Fruit fly (Drosophila melanogaster) whole organism, embryonic: Measurements from ENCODE around the gene CG42553.

Experiments
- Bteb2 ChIP-seq: fragments of 200-800 bp; sonication (Bioruptor generic); optimal IDR thresholded peaks from 2 replicates; lab custom pipeline; 2016; ENCODE audit warnings: missing biosample characterization, missing genetic modification characterization
- CG11398 ChIP-seq: fragments of 200-800 bp; sonication (Bioruptor generic); optimal IDR thresholded peaks from 2 replicates; lab custom pipeline; 2016; ENCODE audit warnings: missing biosample characterization, missing genetic modification characterization
- CG12299 ChIP-seq: fragments of 200-800 bp; sonication (Bioruptor generic); optimal IDR thresholded peaks from 2 replicates; lab custom pipeline; 2018; ENCODE audit warnings: missing biosample characterization, mild to moderate bottlenecking, missing genetic modification characterization
- CG12659 ChIP-seq: fragments of 200-800 bp; sonication (Bioruptor generic); optimal IDR thresholded peaks from 3 replicates; lab custom pipeline; 2017; ENCODE audit warnings: mild to moderate bottlenecking, missing biosample characterization, missing genetic modification reagents, missing genetic modification characterization
- CG15696 ChIP-seq: fragments of 200-800 bp; sonication (Bioruptor generic); optimal IDR thresholded peaks from 2 replicates; lab custom pipeline; 2019; ENCODE audit warnings: missing biosample characterization, mild to moderate bottlenecking, missing genetic modification characterization, moderate library complexity
- CG1602 ChIP-seq: fragments of 200-800 bp; sonication (Bioruptor generic); optimal IDR thresholded peaks from 3 replicates; lab custom pipeline; 2016; ENCODE audit warnings: missing biosample characterization, missing genetic modification characterization
- CG17359 ChIP-seq: fragments of 200-800 bp; sonication (Bioruptor generic); optimal IDR thresholded peaks from 3 replicates; lab custom pipeline; 2018; ENCODE audit warnings: missing biosample characterization, mild to moderate bottlenecking, missing genetic modification characterization, moderate library complexity
- CG17829 ChIP-seq: fragments of 200-800 bp; optimal IDR thresholded peaks from 2 replicates; lab custom pipeline; 2019; ENCODE audit warnings: missing biosample characterization, mild to moderate bottlenecking, missing genetic modification characterization, moderate library complexity
- CG18262 ChIP-seq: fragments of 200-800 bp; optimal IDR thresholded peaks from 3 replicates; lab custom pipeline; 2019; ENCODE audit warnings: missing biosample characterization, mild to moderate bottlenecking, missing genetic modification characterization, moderate library complexity
- CG18764 ChIP-seq: fragments of 200-800 bp; sonication (Bioruptor generic); optimal IDR thresholded peaks from 3 replicates; lab custom pipeline; 2016; ENCODE audit warnings: missing biosample characterization, missing genetic modification characterization
- CG2129 ChIP-seq: fragments of 200-800 bp; sonication (Bioruptor generic); IDR thresholded peaks from 2 replicates; pipeline ENCODE4 v1.3.6; 2022; ENCODE audit warnings: missing biosample characterization, missing genetic modification characterization; ENCODE audit not compliant: partially characterized antibody
- CG2678 ChIP-seq: fragments of 200-800 bp; sonication (Bioruptor generic); optimal IDR thresholded peaks from 3 replicates; lab custom pipeline; 2019; ENCODE audit warnings: missing biosample characterization, mild to moderate bottlenecking, missing genetic modification characterization, moderate library complexity
- CG3163 ChIP-seq: fragments of 200-800 bp; sonication (Bioruptor generic); optimal IDR thresholded peaks from 3 replicates; lab custom pipeline; 2016; ENCODE audit warnings: missing biosample characterization, missing genetic modification characterization
- CG3847 ChIP-seq: fragments of 200-800 bp; sonication (Bioruptor generic); IDR thresholded peaks from 2 replicates; pipeline ENCODE4 v1.3.6; 2022; ENCODE audit warnings: missing biosample characterization, missing genetic modification characterization
- CG4328 ChIP-seq: fragments of 200-800 bp; sonication (Bioruptor generic); optimal IDR thresholded peaks from 3 replicates; lab custom pipeline; 2017; ENCODE audit warnings: missing biosample characterization, missing genetic modification reagents, missing genetic modification characterization
- CG4707 ChIP-seq: fragments of 200-800 bp; sonication (Bioruptor generic); optimal IDR thresholded peaks from 2 replicates; lab custom pipeline; 2018; ENCODE audit warnings: missing biosample characterization, mild to moderate bottlenecking, missing genetic modification characterization, moderate library complexity
- CG6813 ChIP-seq: fragments of 200-800 bp; sonication (Bioruptor generic); optimal IDR thresholded peaks from 2 replicates; lab custom pipeline; 2017; ENCODE audit warnings: missing biosample characterization, missing genetic modification characterization, mild to moderate bottlenecking, moderate library complexity, missing genetic modification reagents
- CG7556 ChIP-seq: fragments of 200-800 bp; sonication (Bioruptor generic); optimal IDR thresholded peaks from 2 replicates; lab custom pipeline; 2017; ENCODE audit warnings: missing biosample characterization, mild to moderate bottlenecking, missing genetic modification characterization
- CG8924 ChIP-seq: fragments of 200-800 bp; optimal IDR thresholded peaks from 3 replicates; lab custom pipeline; 2019; ENCODE audit warnings: missing biosample characterization, mild to moderate bottlenecking, missing genetic modification characterization, moderate library complexity
- CG9215 ChIP-seq: fragments of 200-800 bp; sonication (Bioruptor generic); IDR thresholded peaks from 2 replicates; pipeline ENCODE4 v1.3.6; 2022; ENCODE audit warnings: missing biosample characterization, missing genetic modification characterization
- Dbx ChIP-seq: fragments of 200-800 bp; sonication (Bioruptor generic); IDR thresholded peaks from 3 replicates; pipeline ENCODE4 v1.3.6; 2022; ENCODE audit warnings: missing biosample characterization, missing genetic modification characterization
- Dp ChIP-seq: fragments of 200-800 bp; sonication (Bioruptor generic); optimal IDR thresholded peaks from 2 replicates; lab custom pipeline; 2018; ENCODE audit warnings: missing biosample characterization, mild to moderate bottlenecking, missing genetic modification characterization, moderate library complexity
- Hmx ChIP-seq: fragments of 200-800 bp; sonication (Bioruptor generic); optimal IDR thresholded peaks from 2 replicates; lab custom pipeline; 2016; ENCODE audit warnings: missing biosample characterization, missing genetic modification characterization
- Hr78 ChIP-seq, 2 experiments: fragments of 200-800 bp in 1 of 2; fragments of >200 bp in 1 of 2; sonication (Bioruptor generic) in 1 of 2; optimal IDR thresholded peaks; 2 replicates each; lab custom pipeline; 2017 to 2019; ENCODE audit warnings: missing biosample characterization in 2 of 2, missing genetic modification characterization in 2 of 2, mild to moderate bottlenecking in 1 of 2, moderate library complexity in 1 of 2
- Lhr ChIP-seq: fragments of 200-800 bp; sonication (Bioruptor generic); optimal IDR thresholded peaks from 3 replicates; lab custom pipeline; 2017; ENCODE audit warnings: mild to moderate bottlenecking, missing biosample characterization, missing genetic modification reagents, missing genetic modification characterization
- Mrtf ChIP-seq: fragments of 200-800 bp; sonication (Bioruptor generic); IDR thresholded peaks from 3 replicates; pipeline ENCODE4 v1.3.6; 2022; ENCODE audit warnings: missing biosample characterization, missing genetic modification characterization
- NK7.1 ChIP-seq: fragments of 200-800 bp; sonication (Bioruptor generic); optimal IDR thresholded peaks from 3 replicates; lab custom pipeline; 2016; ENCODE audit warnings: missing biosample characterization, missing genetic modification characterization
- Oaz ChIP-seq: fragments of 200-800 bp; sonication (Bioruptor generic); IDR thresholded peaks from 2 replicates; pipeline ENCODE4 v1.3.6; 2022; ENCODE audit warnings: missing biosample characterization, missing genetic modification characterization
- Poxn ChIP-seq: fragments of 200-800 bp; sonication (Bioruptor generic); IDR thresholded peaks from 2 replicates; pipeline ENCODE4 v1.3.6; 2022; ENCODE audit warnings: missing biosample characterization, missing genetic modification characterization
- ase ChIP-seq: fragments of 200-800 bp; sonication (Bioruptor generic); IDR thresholded peaks from 3 replicates; pipeline ENCODE4 v1.3.6; 2022; ENCODE audit warnings: missing biosample characterization, missing genetic modification characterization
- btn ChIP-seq: fragments of 200-800 bp; sonication (Bioruptor generic); optimal IDR thresholded peaks from 2 replicates; lab custom pipeline; 2016; ENCODE audit warnings: missing biosample characterization, missing genetic modification characterization
- caup ChIP-seq: fragments of 200-800 bp; sonication (Bioruptor generic); optimal IDR thresholded peaks from 3 replicates; lab custom pipeline; 2017; ENCODE audit warnings: missing biosample characterization, mild to moderate bottlenecking, missing genetic modification characterization, moderate library complexity; ENCODE audit not compliant: severe bottlenecking
- dmrt11E ChIP-seq: fragments of 200-800 bp; sonication (Bioruptor generic); optimal IDR thresholded peaks from 3 replicates; lab custom pipeline; 2018; ENCODE audit warnings: missing biosample characterization, mild to moderate bottlenecking, missing genetic modification characterization, moderate library complexity
- gcm2 ChIP-seq: fragments of 200-800 bp; sonication (Bioruptor generic); optimal IDR thresholded peaks from 2 replicates; lab custom pipeline; 2016; ENCODE audit warnings: missing biosample characterization, missing genetic modification characterization
- gem ChIP-seq: fragments of 200-800 bp; sonication (Bioruptor generic); optimal IDR thresholded peaks from 2 replicates; lab custom pipeline; 2019; ENCODE audit warnings: missing biosample characterization, mild to moderate bottlenecking, missing genetic modification characterization, moderate library complexity
- h ChIP-seq: fragments of >200 bp; optimal IDR thresholded peaks from 2 replicates; lab custom pipeline; 2017
- her ChIP-seq: fragments of 200-800 bp; sonication (Bioruptor generic); optimal IDR thresholded peaks from 2 replicates; lab custom pipeline; 2016; ENCODE audit warnings: missing biosample characterization, missing genetic modification characterization
- jigr1 ChIP-seq: fragments of 200-800 bp; sonication (Bioruptor generic); IDR thresholded peaks from 3 replicates; pipeline ENCODE4 v1.3.6; 2022; ENCODE audit warnings: missing biosample characterization, missing genetic modification characterization
- lilli ChIP-seq: fragments of 200-800 bp; sonication (Bioruptor generic); optimal IDR thresholded peaks from 3 replicates; lab custom pipeline; 2016; ENCODE audit warnings: missing biosample characterization, missing genetic modification characterization
- lmd ChIP-seq: fragments of 200-800 bp; sonication (Bioruptor generic); IDR thresholded peaks from 2 replicates; pipeline ENCODE4 v1.3.6; 2022; ENCODE audit warnings: missing biosample characterization, missing genetic modification characterization
- luna ChIP-seq: fragments of 200-800 bp; sonication (Bioruptor generic); optimal IDR thresholded peaks from 2 replicates; lab custom pipeline; 2016; ENCODE audit warnings: missing biosample characterization, missing genetic modification characterization
- nerfin-2 ChIP-seq: fragments of 200-800 bp; sonication (Bioruptor generic); IDR thresholded peaks from 2 replicates; pipeline ENCODE4 v1.3.6; 2022; ENCODE audit warnings: missing biosample characterization, missing genetic modification characterization; ENCODE audit not compliant: partially characterized antibody
- oc ChIP-seq: fragments of 200-800 bp; sonication (Bioruptor generic); optimal IDR thresholded peaks from 2 replicates; lab custom pipeline; 2018; ENCODE audit warnings: missing biosample characterization, mild to moderate bottlenecking, missing genetic modification characterization, moderate library complexity
- pb ChIP-seq: fragments of 200-800 bp; sonication (Bioruptor generic); optimal IDR thresholded peaks from 3 replicates; lab custom pipeline; 2016; ENCODE audit warnings: missing biosample characterization, missing genetic modification characterization
- pho ChIP-seq: fragments of 200-800 bp; sonication (Bioruptor generic); optimal IDR thresholded peaks from 2 replicates; lab custom pipeline; 2016; ENCODE audit warnings: missing biosample characterization, missing genetic modification characterization
- repo ChIP-seq: fragments of 200-800 bp; sonication (Bioruptor generic); optimal IDR thresholded peaks from 2 replicates; lab custom pipeline; 2016; ENCODE audit warnings: missing biosample characterization, missing genetic modification characterization
- ro ChIP-seq: fragments of 200-800 bp; sonication (Bioruptor generic); IDR thresholded peaks from 2 replicates; pipeline ENCODE4 v1.3.6; 2022; ENCODE audit warnings: missing biosample characterization, missing genetic modification characterization
- salm ChIP-seq: fragments of 200-800 bp; sonication (Bioruptor generic); optimal IDR thresholded peaks from 2 replicates; lab custom pipeline; 2018; ENCODE audit warnings: missing biosample characterization, mild to moderate bottlenecking, missing genetic modification characterization
- ssp ChIP-seq: fragments of 200-800 bp; sonication (Bioruptor generic); IDR thresholded peaks from 2 replicates; pipeline ENCODE4 v1.3.6; 2022; ENCODE audit warnings: missing biosample characterization, missing genetic modification characterization
- trh ChIP-seq: fragments of 200-800 bp; sonication (Bioruptor generic); optimal IDR thresholded peaks from 2 replicates; lab custom pipeline; 2016; ENCODE audit warnings: missing biosample characterization, missing genetic modification characterization
- unpg ChIP-seq: fragments of 200-800 bp; sonication (Bioruptor generic); optimal IDR thresholded peaks from 3 replicates; lab custom pipeline; 2018; ENCODE audit warnings: missing biosample characterization, mild to moderate bottlenecking, missing genetic modification characterization, moderate library complexity

CG42553 gene

DNA sequence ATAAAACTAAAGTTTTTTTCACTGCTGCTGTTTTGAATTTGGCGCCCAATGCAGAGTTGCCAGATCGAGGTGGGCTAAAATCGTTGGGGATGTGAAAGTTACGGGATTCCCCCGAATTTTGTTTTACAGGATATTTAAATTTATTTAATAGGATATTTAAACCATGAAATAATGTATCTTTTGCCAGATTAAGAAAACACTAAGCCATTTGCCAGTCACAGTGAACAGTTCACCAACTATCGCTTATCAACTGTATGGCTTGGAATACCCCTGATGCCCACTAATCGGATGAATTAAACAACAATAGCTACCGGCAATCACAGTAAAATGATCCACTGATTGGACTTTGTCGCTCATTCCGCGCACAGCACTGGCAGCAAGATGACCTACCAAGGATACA, 17.2 kb downstream of the CG42553 start, which contains the start of gene Dci (continued):
- TF ChIP-seq pb (GFP tag; lab: Kevin White, UChicago) = no peak
- peak; percentile 48; the same call in 1 of the 3 replicates for TF ChIP-seq jigr1 (GFP tag; lab: Robert Waterston, UW)
- TF ChIP-seq CG17829 = peak; percentile 64
- TF ChIP-seq salm = no peak
- peak; percentile 10 for TF ChIP-seq caup (GFP tag; lab: Kevin White, UChicago)
- TF ChIP-seq CG4707 (GFP tag; lab: Kevin White, UChicago) = no peak
- peak; percentile 27 for TF ChIP-seq gcm2 (GFP tag; lab: Kevin White, UChicago)
- peak; percentile 88 for TF ChIP-seq CG3847
- peak; percentile 82 for TF ChIP-seq CG2129 (GFP tag; lab: Robert Waterston, UW)
- peak; percentile 82 for TF ChIP-seq gem (tag; lab: Kevin White, UChicago)
- TF ChIP-seq CG17359 (tag; lab: Kevin White, UChicago) = no peak
- peak; percentile 72; the same call in 2 of the 3 replicates for TF ChIP-seq Dbx (GFP tag; lab: Robert Waterston, UW)
- peak; percentile 68 for TF ChIP-seq CG9215 (GFP tag; lab: Robert Waterston, UW)
- 0 out of 3 replicates have a peak, but pooled peaks have one; percentile 38 for TF ChIP-seq Mrtf (GFP tag; lab: Robert Waterston, UW)
- peak; percentile 47 for TF ChIP-seq pho (GFP tag; lab: Kevin White, UChicago)
- TF ChIP-seq Hmx (GFP tag; lab: Kevin White, UChicago) = no peak
- no peak for TF ChIP-seq NK7.1 (GFP tag; lab: Kevin White, UChicago)
- TF ChIP-seq ase = peak; percentile 62
- peak; percentile 69 for TF ChIP-seq dmrt11E (tag; lab: Kevin White, UChicago)
- TF ChIP-seq CG12299 (tag; lab: Kevin White, UChicago) = no peak
- peak; percentile 63 for TF ChIP-seq unpg (GFP tag; lab: Kevin White, UChicago)
- no peak for TF ChIP-seq h (lab: Kevin White, UChicago)
- no peak for TF ChIP-seq CG18262
- peak; percentile 46; the same call in 1 of the 2 replicates for TF ChIP-seq lmd
- TF ChIP-seq CG8924 = peak; percentile 58
- peak; percentile 59 for TF ChIP-seq Bteb2 (GFP tag; lab: Kevin White, UChicago)
- TF ChIP-seq CG6813 (GFP tag; lab: Kevin White, UChicago) = no peak
- TF ChIP-seq oc = peak; percentile 59
- peak; percentile 27 for TF ChIP-seq Lhr (GFP tag; lab: Kevin White, UChicago)
- TF ChIP-seq Oaz = peak; percentile 59
- TF ChIP-seq CG4328 (GFP tag; lab: Kevin White, UChicago) = no peak
- TF ChIP-seq CG18764 (GFP tag; lab: Kevin White, UChicago) = peak; percentile 48
- TF ChIP-seq CG2678 (tag; lab: Kevin White, UChicago) = no peak
- peak; percentile 41 for TF ChIP-seq CG11398
- TF ChIP-seq CG3163 (GFP tag; lab: Kevin White, UChicago) = peak; percentile 1
- peak; percentile 87 for TF ChIP-seq Dp (GFP tag; lab: Kevin White, UChicago)
- TF ChIP-seq lilli = peak; percentile 77
- TF ChIP-seq ro = peak; percentile 10; the same call in 1 of the 2 replicates
- no peak for TF ChIP-seq luna
- peak; percentile 50 for TF ChIP-seq trh
- no peak for TF ChIP-seq btn (GFP tag; lab: Kevin White, UChicago)
- peak in 1 of 2 experiments; percentile 69 for TF ChIP-seq Hr78 (GFP tag; optimal IDR thresholded peaks at IDR 0.05; lab: Kevin White, UChicago)
- peak; percentile 50 for TF ChIP-seq repo (GFP tag; lab: Kevin White, UChicago)
- peak; percentile 43 for TF ChIP-seq CG15696 (tag; lab: Kevin White, UChicago)
- TF ChIP-seq nerfin-2 (GFP tag; lab: Robert Waterston, UW) = peak; percentile 53; the same call in 1 of the 2 replicates
- peak; percentile 59 for TF ChIP-seq ssp (GFP tag; lab: Robert Waterston, UW)
- peak; percentile 38 for TF ChIP-seq CG7556 (GFP tag; lab: Kevin White, UChicago)
- peak; percentile 71 for TF ChIP-seq CG1602 (GFP tag; lab: Kevin White, UChicago)
- TF ChIP-seq Poxn (GFP tag; lab: Robert Waterston, UW) = peak; percentile 64; the same call in 1 of the 2 replicates
- TF ChIP-seq her (GFP tag; lab: Kevin White, UChicago) = peak; percentile 11
- TF ChIP-seq CG12659 (GFP tag; lab: Kevin White, UChicago) = peak; percentile 65
